Fruit fly (Drosophila melanogaster) whole organism, embryonic: Measurements from ENCODE around the gene CG17234.

Source experiments
- CG10147 ChIP-seq: fragments of 200-800 bp; sonication (Bioruptor generic); optimal IDR thresholded peaks from 2 replicates; lab custom pipeline; 2019; ENCODE audit warnings: missing biosample characterization, mild to moderate bottlenecking, missing genetic modification characterization, moderate library complexity
- CG10959 ChIP-seq: fragments of 200-800 bp; sonication (Bioruptor generic); IDR thresholded peaks from 2 replicates; pipeline ENCODE4 v1.3.6; 2022; ENCODE audit warnings: missing biosample characterization, missing genetic modification characterization
- CG11695 ChIP-seq: fragments of 200-800 bp; sonication (Bioruptor generic); IDR thresholded peaks from 3 replicates; pipeline ENCODE4 v1.3.6; 2022; ENCODE audit warnings: missing biosample characterization, missing genetic modification characterization
- CG12769 ChIP-seq: fragments of 200-800 bp; sonication (Bioruptor generic); optimal IDR thresholded peaks from 2 replicates; lab custom pipeline; 2019; ENCODE audit warnings: missing biosample characterization, mild to moderate bottlenecking, missing genetic modification characterization, moderate library complexity
- CG14860 ChIP-seq: fragments of 200-800 bp; sonication (Bioruptor generic); IDR thresholded peaks from 3 replicates; pipeline ENCODE4 v1.3.6; 2022; ENCODE audit warnings: missing biosample characterization, missing genetic modification characterization; ENCODE audit not compliant: partially characterized antibody
- CG1603 ChIP-seq: fragments of 200-800 bp; sonication (Bioruptor generic); optimal IDR thresholded peaks from 2 replicates; lab custom pipeline; 2019; ENCODE audit warnings: missing biosample characterization, mild to moderate bottlenecking, missing genetic modification characterization, moderate library complexity
- CG16815 ChIP-seq: fragments of 200-800 bp; sonication (Bioruptor generic); optimal IDR thresholded peaks from 3 replicates; lab custom pipeline; 2017; ENCODE audit warnings: missing biosample characterization, mild to moderate bottlenecking, missing genetic modification characterization
- CG2712 ChIP-seq: fragments of 200-800 bp; optimal IDR thresholded peaks from 3 replicates; lab custom pipeline; 2019; ENCODE audit warnings: missing biosample characterization, mild to moderate bottlenecking, missing genetic modification characterization, moderate library complexity
- CG2875 ChIP-seq: fragments of 200-800 bp; sonication (Bioruptor generic); optimal IDR thresholded peaks from 2 replicates; lab custom pipeline; 2017; ENCODE audit warnings: missing biosample characterization, mild to moderate bottlenecking, missing genetic modification characterization, missing genetic modification reagents
- CG32532 ChIP-seq: fragments of 200-800 bp; sonication (Bioruptor generic); IDR thresholded peaks from 2 replicates; pipeline ENCODE4 v1.3.6; 2022; ENCODE audit warnings: missing biosample characterization, missing genetic modification characterization
- CG3281 ChIP-seq: fragments of 200-800 bp; sonication (Bioruptor generic); optimal IDR thresholded peaks from 3 replicates; lab custom pipeline; 2017; ENCODE audit warnings: missing biosample characterization, mild to moderate bottlenecking, missing genetic modification characterization
- CG3847 ChIP-seq: fragments of 200-800 bp; sonication (Bioruptor generic); IDR thresholded peaks from 2 replicates; pipeline ENCODE4 v1.3.6; 2022; ENCODE audit warnings: missing biosample characterization, missing genetic modification characterization
- CG4282 ChIP-seq: fragments of 200-800 bp; sonication (Bioruptor generic); optimal IDR thresholded peaks from 2 replicates; lab custom pipeline; 2016; ENCODE audit warnings: missing biosample characterization, missing genetic modification characterization
- CG4730 ChIP-seq: fragments of 200-800 bp; sonication (Bioruptor generic); IDR thresholded peaks from 2 replicates; pipeline ENCODE4 v1.3.6; 2022; ENCODE audit warnings: missing biosample characterization, missing genetic modification characterization
- CG4820 ChIP-seq: fragments of 200-800 bp; sonication (Bioruptor generic); optimal IDR thresholded peaks from 3 replicates; lab custom pipeline; 2016; ENCODE audit warnings: missing biosample characterization, missing genetic modification characterization
- CG5245 ChIP-seq: fragments of 200-800 bp; sonication (Bioruptor generic); optimal IDR thresholded peaks from 3 replicates; lab custom pipeline; 2016; ENCODE audit warnings: missing biosample characterization, missing genetic modification characterization
- CG8089 ChIP-seq: fragments of 200-800 bp; sonication (Bioruptor generic); optimal IDR thresholded peaks from 3 replicates; lab custom pipeline; 2016; ENCODE audit warnings: missing biosample characterization, missing genetic modification characterization
- CTCF ChIP-seq: fragments of 200-800 bp; sonication (Bioruptor generic); optimal IDR thresholded peaks from 2 replicates; lab custom pipeline; 2017; ENCODE audit warnings: missing biosample characterization, mild to moderate bottlenecking, missing genetic modification characterization, moderate library complexity
- D19A ChIP-seq: fragments of 200-800 bp; optimal IDR thresholded peaks from 3 replicates; lab custom pipeline; 2019; ENCODE audit warnings: missing biosample characterization, mild to moderate bottlenecking, missing genetic modification characterization, moderate library complexity
- Dll ChIP-seq: fragments of 200-800 bp; sonication (Bioruptor generic); IDR thresholded peaks from 4 replicates; pipeline ENCODE4 v1.3.6; 2022; ENCODE audit warnings: missing biosample characterization, missing genetic modification characterization; ENCODE audit not compliant: partially characterized antibody
- Eip74EF ChIP-seq, 2 experiments: fragments of 200-800 bp in 1 of 2; fragments of >200 bp in 1 of 2; sonication (Bioruptor generic) in 1 of 2; optimal IDR thresholded peaks; 2 replicates each; lab custom pipeline; 2017 to 2019; ENCODE audit warnings: missing biosample characterization in 2 of 2, missing genetic modification characterization in 2 of 2, mild to moderate bottlenecking in 1 of 2, moderate library complexity in 1 of 2
- Hand ChIP-seq: fragments of 200-800 bp; sonication (Bioruptor generic); optimal IDR thresholded peaks from 2 replicates; lab custom pipeline; 2017; ENCODE audit warnings: mild to moderate bottlenecking, missing biosample characterization, missing genetic modification reagents, missing genetic modification characterization
- Hr51 ChIP-seq, 2 experiments: fragments of 200-800 bp; sonication (Bioruptor generic); optimal IDR thresholded peaks; 2 replicates in 1 of 2; 3 replicates in 1 of 2; lab custom pipeline; 2016 to 2018; ENCODE audit warnings: missing biosample characterization in 2 of 2, missing genetic modification characterization in 2 of 2, mild to moderate bottlenecking in 1 of 2, moderate library complexity in 1 of 2
- NfI ChIP-seq: fragments of 200-800 bp; sonication (Bioruptor generic); optimal IDR thresholded peaks from 3 replicates; lab custom pipeline; 2018; ENCODE audit warnings: missing biosample characterization, mild to moderate bottlenecking, missing genetic modification characterization, moderate library complexity
- Rfx ChIP-seq: fragments of 200-800 bp; sonication (Bioruptor generic); IDR thresholded peaks from 2 replicates; pipeline ENCODE4 v1.3.6; 2022; ENCODE audit warnings: missing biosample characterization, missing genetic modification characterization
- Side ChIP-seq: fragments of 200-800 bp; sonication (Bioruptor generic); optimal IDR thresholded peaks from 2 replicates; lab custom pipeline; 2016; ENCODE audit warnings: missing biosample characterization, missing genetic modification characterization
- ap ChIP-seq: fragments of 200-800 bp; sonication (Bioruptor generic); IDR thresholded peaks from 2 replicates; pipeline ENCODE4 v1.3.6; 2022; ENCODE audit warnings: missing biosample characterization, missing genetic modification characterization
- cg ChIP-seq: fragments of 200-800 bp; sonication (Bioruptor generic); optimal IDR thresholded peaks from 3 replicates; lab custom pipeline; 2019; ENCODE audit warnings: missing biosample characterization, mild to moderate bottlenecking, missing genetic modification characterization, moderate library complexity
- crol ChIP-seq: fragments of 200-800 bp; sonication (Bioruptor generic); IDR thresholded peaks from 2 replicates; pipeline ENCODE4 v1.3.6; 2022; ENCODE audit warnings: missing biosample characterization, missing genetic modification characterization
- dan ChIP-seq: fragments of 200-800 bp; sonication (Bioruptor generic); IDR thresholded peaks from 2 replicates; pipeline ENCODE4 v1.3.6; 2022; ENCODE audit warnings: missing biosample characterization, missing genetic modification characterization
- dati ChIP-seq: fragments of 200-800 bp; sonication (Bioruptor generic); IDR thresholded peaks from 2 replicates; pipeline ENCODE4 v1.3.6; 2022; ENCODE audit warnings: missing biosample characterization, missing genetic modification characterization
- dm ChIP-seq: fragments of 200-800 bp; sonication (Bioruptor generic); optimal IDR thresholded peaks from 3 replicates; lab custom pipeline; 2016; ENCODE audit warnings: missing biosample characterization, missing genetic modification characterization
- dmrt11E ChIP-seq: fragments of 200-800 bp; sonication (Bioruptor generic); optimal IDR thresholded peaks from 3 replicates; lab custom pipeline; 2018; ENCODE audit warnings: missing biosample characterization, mild to moderate bottlenecking, missing genetic modification characterization, moderate library complexity
- esg ChIP-seq: fragments of 200-800 bp; sonication (Bioruptor generic); conservative IDR thresholded peaks from 2 replicates; pipeline ENCODE4 v1.3.6; 2022; ENCODE audit warnings: missing biosample characterization, missing genetic modification characterization
- fd102C ChIP-seq: fragments of 200-800 bp; sonication (Bioruptor generic); optimal IDR thresholded peaks from 2 replicates; lab custom pipeline; 2018; ENCODE audit warnings: missing biosample characterization, mild to moderate bottlenecking, missing genetic modification characterization, moderate library complexity
- jigr1 ChIP-seq: fragments of 200-800 bp; sonication (Bioruptor generic); IDR thresholded peaks from 3 replicates; pipeline ENCODE4 v1.3.6; 2022; ENCODE audit warnings: missing biosample characterization, missing genetic modification characterization
- lab ChIP-seq: fragments of 200-800 bp; sonication (Bioruptor generic); optimal IDR thresholded peaks from 3 replicates; lab custom pipeline; 2017; ENCODE audit warnings: missing biosample characterization, missing genetic modification characterization, mild to moderate bottlenecking, moderate library complexity, missing genetic modification reagents
- maf-S ChIP-seq: fragments of 200-800 bp; sonication (Bioruptor generic); optimal IDR thresholded peaks from 2 replicates; lab custom pipeline; 2016; ENCODE audit warnings: missing biosample characterization, missing genetic modification characterization
- odd ChIP-seq: fragments of 200-800 bp; sonication (Bioruptor generic); optimal IDR thresholded peaks from 2 replicates; lab custom pipeline; 2017; ENCODE audit warnings: missing biosample characterization, mild to moderate bottlenecking, missing genetic modification characterization
- ranshi ChIP-seq: fragments of 200-800 bp; sonication (Bioruptor generic); IDR thresholded peaks from 2 replicates; pipeline ENCODE4 v1.3.6; 2022; ENCODE audit warnings: missing biosample characterization, missing genetic modification characterization
- run ChIP-seq: fragments of 200-800 bp; sonication (Bioruptor generic); optimal IDR thresholded peaks from 3 replicates; lab custom pipeline; 2018; ENCODE audit warnings: missing biosample characterization, mild to moderate bottlenecking, missing genetic modification characterization
- sc ChIP-seq, 3 experiments: fragments of >200 bp in 2 of 3; fragments of 200-800 bp in 1 of 3; sonication (Bioruptor generic) in 1 of 3; optimal IDR thresholded peaks; 2 replicates in 2 of 3; 3 replicates in 1 of 3; lab custom pipeline; 2017; ENCODE audit warnings: mild to moderate bottlenecking in 1 of 3, missing biosample characterization in 1 of 3, missing genetic modification characterization in 1 of 3, missing genetic modification reagents in 1 of 3
- sima ChIP-seq: fragments of 200-800 bp; sonication (Bioruptor generic); optimal IDR thresholded peaks from 2 replicates; lab custom pipeline; 2016; ENCODE audit warnings: missing biosample characterization, missing genetic modification characterization
- sna ChIP-seq: fragments of 200-800 bp; sonication (Bioruptor generic); IDR thresholded peaks from 2 replicates; pipeline ENCODE4 v1.3.6; 2022; ENCODE audit warnings: missing biosample characterization, missing genetic modification characterization; ENCODE audit not compliant: partially characterized antibody
- sob ChIP-seq: fragments of 200-800 bp; sonication (Bioruptor generic); IDR thresholded peaks from 2 replicates; pipeline ENCODE4 v1.3.6; 2022; ENCODE audit warnings: missing biosample characterization, missing genetic modification characterization
- ssp ChIP-seq: fragments of 200-800 bp; sonication (Bioruptor generic); IDR thresholded peaks from 2 replicates; pipeline ENCODE4 v1.3.6; 2022; ENCODE audit warnings: missing biosample characterization, missing genetic modification characterization
- ttk ChIP-seq: fragments of 200-800 bp; sonication (Bioruptor generic); IDR thresholded peaks from 2 replicates; pipeline ENCODE4 v2.1.2; 2022; ENCODE audit warnings: missing biosample characterization, missing genetic modification characterization
- tup ChIP-seq: fragments of 200-800 bp; sonication (Bioruptor generic); optimal IDR thresholded peaks from 2 replicates; lab custom pipeline; 2016; ENCODE audit warnings: missing biosample characterization, mild to moderate bottlenecking, missing genetic modification characterization, moderate library complexity
- unc-4 ChIP-seq: fragments of 200-800 bp; sonication (Bioruptor generic); IDR thresholded peaks from 2 replicates; pipeline ENCODE4 v1.3.6; 2022; ENCODE audit warnings: missing biosample characterization, missing genetic modification characterization; ENCODE audit not compliant: partially characterized antibody
- vvl ChIP-seq: fragments of 200-800 bp; sonication (Bioruptor generic); IDR thresholded peaks from 2 replicates; pipeline ENCODE4 v1.3.6; 2022; ENCODE audit warnings: missing biosample characterization, missing genetic modification characterization

CG17234 gene

dm6 chr2L:2221649-2222150, 31.1 kb upstream of the CG17234 start (continued):
- TF ChIP-seq Rfx (GFP tag; lab: Robert Waterston, UW) = peak; percentile 99
- peak; percentile 86 for TF ChIP-seq CG4282 (GFP tag; lab: Kevin White, UChicago)
- peak; percentile 92 for TF ChIP-seq dati (GFP tag; lab: Robert Waterston, UW)
- peak; percentile 94 for TF ChIP-seq maf-S (GFP tag; lab: Kevin White, UChicago)
- TF ChIP-seq ssp (GFP tag; lab: Robert Waterston, UW) = peak; percentile 93
- peak; percentile 97 for TF ChIP-seq CG3847 (GFP tag; lab: Robert Waterston, UW)
- TF ChIP-seq vvl (GFP tag; lab: Robert Waterston, UW) = peak; percentile 99
- peak; percentile 94 for TF ChIP-seq CG16815 (GFP tag; lab: Kevin White, UChicago)
- peak; percentile 89 for TF ChIP-seq D19A
- TF ChIP-seq CG5245 (GFP tag; lab: Kevin White, UChicago) = peak; percentile 92
- TF ChIP-seq CG4820 (GFP tag; lab: Kevin White, UChicago) = peak; percentile 93
- TF ChIP-seq sob (GFP tag; lab: Robert Waterston, UW) = peak; percentile 99
- TF ChIP-seq crol = peak; percentile 70
- TF ChIP-seq CG4730 (GFP tag; lab: Robert Waterston, UW) = peak; percentile 95
- TF ChIP-seq CTCF (GFP tag; lab: Kevin White, UChicago) = peak; percentile 41
- peak; percentile 90 for TF ChIP-seq tup (GFP tag; lab: Kevin White, UChicago)
- peak; percentile 95 to 96 for TF ChIP-seq Hr51 (GFP tag; optimal IDR thresholded peaks at IDR 0.05; lab: Kevin White, UChicago)
- peak; percentile 94 for TF ChIP-seq CG2875
- TF ChIP-seq sna = no peak
- TF ChIP-seq jigr1 (GFP tag; lab: Robert Waterston, UW) = peak; percentile 90
- TF ChIP-seq CG10147 (GFP tag; lab: Kevin White, UChicago) = peak; percentile 95
- peak; percentile 97 for TF ChIP-seq esg
- peak; percentile 97 for TF ChIP-seq lab (GFP tag; lab: Kevin White, UChicago)
- TF ChIP-seq Eip74EF (GFP tag; optimal IDR thresholded peaks at IDR 0.05; lab: Kevin White, UChicago) = peak in 1 of 2 experiments; percentile 92
- peak; percentile 98 for TF ChIP-seq ttk (GFP tag; lab: Robert Waterston, UW)
- peak; percentile 84 for TF ChIP-seq sima
- TF ChIP-seq CG8089 (GFP tag; lab: Kevin White, UChicago) = peak; percentile 91
- TF ChIP-seq cg (GFP tag; lab: Kevin White, UChicago) = no peak
- TF ChIP-seq sc (optimal IDR thresholded peaks at IDR 0.05; lab: Kevin White, UChicago) = no peak
- peak; percentile 93 for TF ChIP-seq sc (GFP tag; optimal IDR thresholded peaks at IDR 0.05; lab: Kevin White, UChicago)
- no peak for TF ChIP-seq Dll (GFP tag; lab: Robert Waterston, UW)
- TF ChIP-seq dan (GFP tag; lab: Robert Waterston, UW) = peak; percentile 85
- peak; percentile 97 for TF ChIP-seq ap (GFP tag; lab: Robert Waterston, UW)
- no peak for TF ChIP-seq CG14860 (GFP tag; lab: Robert Waterston, UW)
- peak; percentile 95 for TF ChIP-seq odd (GFP tag; lab: Kevin White, UChicago)
- peak; percentile 98 for TF ChIP-seq CG11695 (GFP tag; lab: Robert Waterston, UW)
- TF ChIP-seq fd102C (GFP tag; lab: Kevin White, UChicago) = peak; percentile 83
- TF ChIP-seq Side (GFP tag; lab: Kevin White, UChicago) = peak; percentile 94
- peak; percentile 96 for TF ChIP-seq NfI
- TF ChIP-seq unc-4 (GFP tag; lab: Robert Waterston, UW) = no peak
- TF ChIP-seq ranshi = peak; percentile 97
- peak; percentile 98 for TF ChIP-seq Hand
- peak; percentile 86 for TF ChIP-seq dm (GFP tag; lab: Kevin White, UChicago)
- peak; percentile 89 for TF ChIP-seq dmrt11E
- TF ChIP-seq CG12769 (tag; lab: Kevin White, UChicago) = peak; percentile 99
- TF ChIP-seq run (tag; lab: Kevin White, UChicago) = peak; percentile 91
- TF ChIP-seq CG2712 (tag; lab: Kevin White, UChicago) = peak; percentile 96
- TF ChIP-seq CG10959 = peak; percentile 95
- peak; percentile 96 for TF ChIP-seq CG1603 (tag; lab: Kevin White, UChicago)
- TF ChIP-seq CG32532 (GFP tag; lab: Robert Waterston, UW) = peak; percentile 99
- TF ChIP-seq CG3281 (GFP tag; lab: Kevin White, UChicago) = peak; percentile 95
